Worm (Caenorhabditis elegans) whole organism, young adult: ENCODE measurements around the gene sqv-3.

Source experiments
- B0035.1 ChIP-seq: sonication (generic microtip); optimal IDR thresholded peaks from 2 replicates; lab custom pipeline; 2016; ENCODE audit warnings: missing genetic modification characterization, mild to moderate bottlenecking, missing compliant biosample characterization, missing genotype, missing genetic modification reagents
- B0336.3 ChIP-seq: fragments of 200-800 bp; sonication (Bioruptor generic); IDR thresholded peaks from 2 replicates; pipeline ENCODE4 v1.3.6; 2022; ENCODE audit warnings: missing genetic modification characterization, missing compliant biosample characterization
- F37B4.10 ChIP-seq: fragments of 200-800 bp; sonication (Bioruptor generic); IDR thresholded peaks from 2 replicates; pipeline ENCODE4 v1.3.6; 2022; ENCODE audit warnings: missing genetic modification characterization, missing compliant biosample characterization
- F39B2.1 ChIP-seq: fragments of 200-800 bp; sonication (Bioruptor generic); IDR thresholded peaks from 2 replicates; pipeline ENCODE4 v1.3.6; 2022; ENCODE audit warnings: missing genetic modification reagents, missing genetic modification characterization, missing compliant biosample characterization
- F49E8.2 ChIP-seq: sonication (generic microtip); optimal IDR thresholded peaks from 3 replicates; lab custom pipeline; 2017; ENCODE audit warnings: missing genetic modification characterization, mild to moderate bottlenecking, missing compliant biosample characterization, antibody characterized with exemption, moderate library complexity; ENCODE audit not compliant: insufficient read depth
- K11D2.4 ChIP-seq: fragments of 200-800 bp; sonication (Bioruptor generic); IDR thresholded peaks from 2 replicates; pipeline ENCODE4 v1.3.6; 2022; ENCODE audit warnings: missing genetic modification reagents, missing genetic modification characterization, missing compliant biosample characterization
- Y53G8AR.9 ChIP-seq: fragments of 200-800 bp; sonication (Bioruptor generic); conservative IDR thresholded peaks from 2 replicates; pipeline ENCODE4 v1.3.6; 2022; ENCODE audit warnings: missing genetic modification reagents, missing genetic modification characterization, missing compliant biosample characterization
- Y56A3A.18 ChIP-seq: fragments of 200-800 bp; sonication (Bioruptor generic); IDR thresholded peaks from 2 replicates; pipeline ENCODE4 v1.3.6; 2022; ENCODE audit warnings: missing genetic modification reagents, missing genetic modification characterization, missing compliant biosample characterization
- Y95B8A.8 ChIP-seq: fragments of 200-800 bp; sonication (Bioruptor generic); IDR thresholded peaks from 2 replicates; pipeline ENCODE4 v1.3.6; 2022; ENCODE audit warnings: missing genetic modification reagents, missing genetic modification characterization, missing compliant biosample characterization
- ama-1 ChIP-seq, 3 experiments: fragments of 150-350 bp in 1 of 3; sonication (generic microtip) in 2 of 3; optimal IDR thresholded peaks; 2 replicates each; lab custom pipeline; 2014 to 2018; ENCODE audit warnings: missing biosample characterization in 2 of 3, missing genetic modification characterization in 2 of 3, missing genetic modification reagents in 2 of 3
- cebp-1 ChIP-seq, 2 experiments: fragments of 200-800 bp in 1 of 2; sonication (Bioruptor generic) in 1 of 2; sonication (generic microtip) in 1 of 2; IDR thresholded peaks in 1 of 2; optimal IDR thresholded peaks in 1 of 2; 2 replicates each; pipeline versions ENCODE4 v1.3.6 to Lab custom; 2017 to 2022; ENCODE audit warnings: missing compliant biosample characterization in 2 of 2, missing genetic modification characterization in 2 of 2, mild to moderate bottlenecking in 1 of 2, missing genetic modification reagents in 1 of 2, moderate library complexity in 1 of 2
- ceh-100 ChIP-seq: fragments of 200-800 bp; sonication (Bioruptor generic); IDR thresholded peaks from 2 replicates; pipeline ENCODE4 v1.3.6; 2022; ENCODE audit warnings: missing genetic modification reagents, missing genetic modification characterization, missing compliant biosample characterization
- ceh-58 ChIP-seq: fragments of 200-800 bp; sonication (Bioruptor generic); IDR thresholded peaks from 2 replicates; pipeline ENCODE4 v1.3.6; 2022; ENCODE audit warnings: missing genetic modification characterization, missing compliant biosample characterization
- ceh-91 ChIP-seq: fragments of 200-800 bp; sonication (Bioruptor generic); IDR thresholded peaks from 2 replicates; pipeline ENCODE4 v1.3.6; 2022; ENCODE audit warnings: missing genetic modification reagents, missing genetic modification characterization, missing compliant biosample characterization
- chd-7 ChIP-seq: sonication (generic microtip); optimal IDR thresholded peaks from 2 replicates; lab custom pipeline; 2016; ENCODE audit warnings: mild to moderate bottlenecking, missing genetic modification characterization, moderate library complexity, missing compliant biosample characterization
- efl-1 ChIP-seq: fragments of 150-350 bp; optimal IDR thresholded peaks from 2 replicates; lab custom pipeline; 2014; ENCODE audit warnings: missing biosample characterization, missing genetic modification reagents, missing genetic modification characterization
- ekl-4 ChIP-seq: fragments of 200-800 bp; sonication (Bioruptor generic); IDR thresholded peaks from 2 replicates; pipeline ENCODE4 v1.3.6; 2022; ENCODE audit warnings: missing genetic modification reagents, missing genetic modification characterization, missing compliant biosample characterization
- fkh-3 ChIP-seq: sonication (generic microtip); optimal IDR thresholded peaks from 2 replicates; lab custom pipeline; 2016; ENCODE audit warnings: mild to moderate bottlenecking, missing genetic modification characterization, missing compliant biosample characterization
- gei-17 ChIP-seq: fragments of 200-800 bp; sonication (Bioruptor generic); optimal IDR thresholded peaks from 2 replicates; lab custom pipeline; 2018; ENCODE audit warnings: mild to moderate bottlenecking, missing genetic modification characterization, missing compliant biosample characterization
- him-1 ChIP-seq: sonication (generic microtip); optimal IDR thresholded peaks from 2 replicates; lab custom pipeline; 2016; ENCODE audit warnings: missing genotype, missing genetic modification reagents, missing genetic modification characterization, missing compliant biosample characterization
- hsf-1 ChIP-seq: fragments of 200-800 bp; sonication (Bioruptor generic); IDR thresholded peaks from 2 replicates; pipeline ENCODE4 v1.3.6; 2022; ENCODE audit warnings: missing genetic modification reagents, missing genetic modification characterization, missing compliant biosample characterization
- let-607 ChIP-seq, 2 experiments: fragments of 200-800 bp in 1 of 2; sonication (Bioruptor generic) in 1 of 2; sonication (generic microtip) in 1 of 2; optimal IDR thresholded peaks; 2 replicates each; lab custom pipeline; 2016 to 2018; ENCODE audit warnings: mild to moderate bottlenecking in 2 of 2, missing compliant biosample characterization in 2 of 2, missing genetic modification characterization in 2 of 2, moderate library complexity in 2 of 2, missing genotype in 1 of 2
- lin-35 ChIP-seq, 3 experiments: fragments of 150-350 bp in 2 of 3; sonication (generic microtip) in 1 of 3; optimal IDR thresholded peaks; 2 replicates each; lab custom pipeline; 2014 to 2018; ENCODE audit warnings: missing biosample characterization in 3 of 3, missing genetic modification characterization in 3 of 3, missing genetic modification reagents in 3 of 3
- lin-40 ChIP-seq: sonication (generic microtip); optimal IDR thresholded peaks from 2 replicates; lab custom pipeline; 2016; ENCODE audit warnings: missing genetic modification characterization, mild to moderate bottlenecking, missing compliant biosample characterization, missing genotype, missing genetic modification reagents
- lin-54 ChIP-seq: fragments of 200-800 bp; sonication (Bioruptor generic); optimal IDR thresholded peaks from 2 replicates; lab custom pipeline; 2018; ENCODE audit warnings: mild to moderate bottlenecking, missing genetic modification characterization, missing compliant biosample characterization
- madf-10 ChIP-seq: sonication (generic microtip); optimal IDR thresholded peaks from 2 replicates; lab custom pipeline; 2016; ENCODE audit warnings: mild to moderate bottlenecking, missing genetic modification characterization, missing compliant biosample characterization
- madf-3 ChIP-seq: fragments of 200-800 bp; sonication (Bioruptor generic); IDR thresholded peaks from 2 replicates; pipeline ENCODE4 v1.3.6; 2022; ENCODE audit warnings: missing genetic modification reagents, missing genetic modification characterization, missing compliant biosample characterization
- madf-6 ChIP-seq: fragments of 200-800 bp; sonication (Bioruptor generic); IDR thresholded peaks from 2 replicates; pipeline ENCODE4 v1.3.6; 2022; ENCODE audit warnings: missing genetic modification reagents, missing genetic modification characterization, missing compliant biosample characterization
- mcd-1 ChIP-seq: fragments of 200-800 bp; sonication (Bioruptor generic); IDR thresholded peaks from 2 replicates; pipeline ENCODE4 v1.3.6; 2022; ENCODE audit warnings: missing genetic modification reagents, missing genetic modification characterization, missing compliant biosample characterization
- nfyb-1 ChIP-seq: fragments of 200-800 bp; sonication (Bioruptor generic); IDR thresholded peaks from 2 replicates; pipeline ENCODE4 v1.3.6; 2022; ENCODE audit warnings: missing genetic modification reagents, missing genetic modification characterization, missing compliant biosample characterization
- nhr-179 ChIP-seq: sonication (generic microtip); optimal IDR thresholded peaks from 2 replicates; lab custom pipeline; 2016; ENCODE audit warnings: mild to moderate bottlenecking, missing genetic modification characterization, missing compliant biosample characterization
- rcor-1 ChIP-seq: fragments of 200-800 bp; sonication (Bioruptor generic); IDR thresholded peaks from 2 replicates; pipeline ENCODE4 v1.3.6; 2022; ENCODE audit warnings: missing genetic modification reagents, missing genetic modification characterization, missing compliant biosample characterization
- repo-1 ChIP-seq: sonication (generic microtip); optimal IDR thresholded peaks from 2 replicates; lab custom pipeline; 2017; ENCODE audit warnings: mild to moderate bottlenecking, missing genetic modification characterization, missing compliant biosample characterization
- sdz-38 ChIP-seq: sonication (generic microtip); optimal IDR thresholded peaks from 2 replicates; lab custom pipeline; 2016; ENCODE audit warnings: missing genotype, missing genetic modification characterization, missing compliant biosample characterization
- snpc-1.1 ChIP-seq: sonication (generic microtip); optimal IDR thresholded peaks from 2 replicates; lab custom pipeline; 2017; ENCODE audit warnings: missing genetic modification characterization, mild to moderate bottlenecking, missing compliant biosample characterization, antibody characterized with exemption, moderate library complexity, missing genotype, missing genetic modification reagents; ENCODE audit not compliant: insufficient read depth
- somi-1 ChIP-seq: fragments of 200-800 bp; sonication (Bioruptor generic); optimal IDR thresholded peaks from 2 replicates; lab custom pipeline; 2018; ENCODE audit warnings: mild to moderate bottlenecking, missing genetic modification characterization, missing compliant biosample characterization
- tbp1 ChIP-seq: fragments of 200-800 bp; sonication (Bioruptor generic); optimal IDR thresholded peaks from 2 replicates; lab custom pipeline; 2018; ENCODE audit warnings: mild to moderate bottlenecking, missing genetic modification characterization, missing compliant biosample characterization
- tlf-1 ChIP-seq: fragments of 200-800 bp; sonication (Bioruptor generic); optimal IDR thresholded peaks from 2 replicates; lab custom pipeline; 2018; ENCODE audit warnings: mild to moderate bottlenecking, missing genetic modification characterization, missing compliant biosample characterization
- zfh-2 ChIP-seq: fragments of 200-800 bp; sonication (Bioruptor generic); conservative IDR thresholded peaks from 2 replicates; pipeline ENCODE4 v1.3.6; 2022; ENCODE audit warnings: missing genetic modification reagents, missing genetic modification characterization, missing compliant biosample characterization
- zim-3 ChIP-seq: sonication (generic microtip); optimal IDR thresholded peaks from 2 replicates; lab custom pipeline; 2017; ENCODE audit warnings: mild to moderate bottlenecking, missing genetic modification characterization, moderate library complexity, missing compliant biosample characterization
- ztf-26 ChIP-seq: sonication (generic microtip); optimal IDR thresholded peaks from 2 replicates; lab custom pipeline; 2017; ENCODE audit warnings: missing genetic modification characterization, missing compliant biosample characterization

Gene sqv-3

DNA sequence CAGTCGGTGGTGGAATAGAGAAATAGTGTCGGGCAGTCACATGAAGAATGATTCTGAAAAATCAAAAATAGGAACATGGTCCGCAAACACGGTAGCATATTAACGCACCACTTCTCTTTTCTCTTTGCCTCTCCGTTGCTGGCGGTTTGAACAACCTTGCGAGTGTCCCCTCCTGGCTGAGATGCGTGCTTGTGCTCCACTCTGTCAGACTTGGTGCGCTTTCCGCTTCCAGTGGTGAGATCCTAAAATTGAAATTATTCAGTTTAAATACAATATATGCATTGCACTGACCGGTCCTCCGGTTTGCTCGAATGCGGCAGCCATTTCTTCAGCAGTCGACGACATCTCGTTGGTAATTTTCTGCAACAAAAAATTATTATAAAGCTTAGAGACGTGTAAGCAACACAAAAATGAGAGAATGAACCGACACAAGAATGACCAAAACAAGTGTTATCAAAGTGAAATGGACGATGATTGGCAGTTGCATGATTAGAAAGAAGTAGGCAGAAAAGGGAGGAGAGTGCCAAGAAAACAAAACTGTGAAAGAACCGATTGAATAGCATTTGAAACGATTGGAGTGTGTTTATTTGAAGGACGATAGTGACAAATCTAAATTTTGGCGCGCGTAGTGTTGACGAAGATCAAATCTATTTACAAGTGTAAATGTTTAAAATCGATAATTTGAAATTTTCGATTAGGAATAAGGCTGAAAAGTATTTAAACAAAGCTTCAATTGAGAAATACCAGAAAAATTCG is 45.1 kb upstream of the sqv-3 start, which contains the start of gene ZK632.9 (continued):
- TF ChIP-seq efl-1 (GFP tag; lab: Kevin White, UChicago) = peak; percentile 74
- peak; percentile 75 for TF ChIP-seq zfh-2
- TF ChIP-seq ceh-58 (GFP tag; lab: Robert Waterston, UW) = no peak
- no peak for TF ChIP-seq gei-17 (GFP tag; lab: Kevin White, UChicago)

DNA sequence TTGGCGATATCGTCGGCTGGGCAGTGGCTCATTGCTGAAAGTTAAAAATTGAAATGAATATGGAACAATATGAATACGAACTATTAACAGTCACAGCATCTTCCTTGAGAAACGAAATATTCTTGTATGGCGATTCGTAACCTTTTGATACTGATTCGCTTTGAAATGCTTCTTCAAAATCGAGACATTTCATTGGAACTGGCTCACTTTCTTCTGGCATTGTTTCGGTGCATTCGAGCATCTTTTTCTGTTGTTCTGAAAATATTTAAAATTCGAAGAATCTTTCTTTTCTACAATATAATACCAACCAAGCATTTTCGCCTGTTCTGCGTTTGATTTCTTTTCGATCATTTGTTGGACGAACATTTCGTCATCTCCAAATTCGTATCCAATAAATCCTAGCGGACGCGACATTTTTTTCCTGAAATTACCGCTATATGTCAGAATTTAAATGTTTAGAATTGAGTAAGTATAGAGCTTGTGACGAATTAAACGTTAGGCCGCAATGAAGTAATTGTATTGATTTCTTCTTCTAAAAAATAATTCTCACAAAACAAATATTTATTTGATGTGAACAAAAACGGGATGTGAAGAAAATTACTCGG is 44.3 kb upstream of the sqv-3 start, which contains the start of gene lin-52:
Gene lin-52 (minus strand): TSS at position 421 of the 605 bp plus-strand sequence.
- TF ChIP-seq let-607 (tag; optimal IDR thresholded peaks at IDR 0.05; lab: Kevin White, UChicago) (peak in 1 of 2 experiments; percentile 11), B0336.3 (GFP tag; lab: Robert Waterston, UW) (peak; percentile 56; the same call in 1 of the 2 replicates), lin-54 (GFP tag; lab: Kevin White, UChicago) (peak; percentile 29), ceh-91 (GFP tag; lab: Robert Waterston, UW) (0 out of 2 replicates have a peak, but pooled peaks have one; percentile 36), nfyb-1 (GFP tag; lab: Robert Waterston, UW) (0 out of 2 replicates have a peak, but pooled peaks have one; percentile 58), lin-35 (GFP tag; optimal IDR thresholded peaks at IDR 0.05; lab: Kevin White, UChicago) (peak in 1 of 3 experiments; percentile 47), tbp1 (GFP tag; lab: Kevin White, UChicago) (peak; percentile 11), mcd-1 (no peak; the same call in 1 of the 2 replicates), lin-40 (tag; lab: Kevin White, UChicago) (peak; percentile 24), ceh-100 (GFP tag; lab: Robert Waterston, UW) (0 out of 2 replicates have a peak, but pooled peaks have one; percentile 35), Y95B8A.8 (GFP tag; lab: Robert Waterston, UW) (peak; percentile 52; the same call in 1 of the 2 replicates), him-1 (tag; lab: Kevin White, UChicago) (peak; percentile 9), Y53G8AR.9 (GFP tag; lab: Robert Waterston, UW) (peak; percentile 90; the same call in 1 of the 2 replicates), tlf-1 (GFP tag; lab: Kevin White, UChicago) (peak; percentile 82), ztf-26 (tag; lab: Kevin White, UChicago) (peak; percentile 46), madf-3 (GFP tag; lab: Robert Waterston, UW) (peak; percentile 49; the same call in 1 of the 2 replicates), F39B2.1 (GFP tag; lab: Robert Waterston, UW) (0 out of 2 replicates have a peak, but pooled peaks have one; percentile 60), F49E8.2 (no peak), ama-1 (optimal IDR thresholded peaks at IDR 0.05; lab: Kevin White, UChicago) (peak; percentile 79), ama-1 (GFP tag; optimal IDR thresholded peaks at IDR 0.05; lab: Kevin White, UChicago) (peak in 1 of 2 experiments; percentile 8), hsf-1 (GFP tag; lab: Robert Waterston, UW) (peak; percentile 71; the same call in 1 of the 2 replicates), somi-1 (no peak), fkh-3 (tag; lab: Kevin White, UChicago) (peak; percentile 13), cebp-1 (GFP tag; IDR thresholded peaks at IDR 0.05; lab: Robert Waterston, UW) (0 out of 2 replicates have a peak, but pooled peaks have one; percentile 24), cebp-1 (tag; optimal IDR thresholded peaks at IDR 0.05; lab: Kevin White, UChicago) (peak; percentile 71), zim-3 (tag; lab: Kevin White, UChicago) (no peak), nhr-179 (tag; lab: Kevin White, UChicago) (peak; percentile 32), madf-6 (peak; percentile 35; the same call in 1 of the 2 replicates), F37B4.10 (GFP tag; lab: Robert Waterston, UW) (no peak), Y56A3A.18 (peak; percentile 57; the same call in 1 of the 2 replicates), ceh-58 (GFP tag; lab: Robert Waterston, UW) (no peak), B0035.1 (tag; lab: Kevin White, UChicago) (peak; percentile 31), gei-17 (GFP tag; lab: Kevin White, UChicago) (peak; percentile 17), ekl-4 (GFP tag; lab: Robert Waterston, UW) (peak; percentile 35), chd-7 (peak; percentile 64), madf-10 (tag; lab: Kevin White, UChicago) (peak; percentile 27), snpc-1.1 (tag; lab: Kevin White, UChicago) (no peak), sdz-38 (no peak), K11D2.4 (GFP tag; lab: Robert Waterston, UW) (no peak; the same call in 1 of the 2 replicates), rcor-1 (peak; percentile 18; the same call in 1 of the 2 replicates), repo-1 (tag; lab: Kevin White, UChicago) (peak; percentile 83), efl-1 (GFP tag; lab: Kevin White, UChicago) (no peak)
